Worm (Caenorhabditis elegans) whole organism, L4/young adult: ENCODE data around the gene F07C6.6.

ENCODE experiments used
- W03F9.2 ChIP-seq: fragments of 150-350 bp; optimal IDR thresholded peaks from 2 replicates; lab custom pipeline; 2014; ENCODE audit warnings: missing biosample characterization, missing genetic modification characterization
- dao-5 ChIP-seq: sonication (generic microtip); optimal IDR thresholded peaks from 2 replicates; lab custom pipeline; 2016; ENCODE audit warnings: missing genotype, missing genetic modification characterization, moderate library complexity, missing compliant biosample characterization
- him-1 ChIP-seq: sonication (generic microtip); optimal IDR thresholded peaks from 2 replicates; lab custom pipeline; 2016; ENCODE audit warnings: missing genotype, missing genetic modification reagents, missing genetic modification characterization, missing compliant biosample characterization

DNA sequence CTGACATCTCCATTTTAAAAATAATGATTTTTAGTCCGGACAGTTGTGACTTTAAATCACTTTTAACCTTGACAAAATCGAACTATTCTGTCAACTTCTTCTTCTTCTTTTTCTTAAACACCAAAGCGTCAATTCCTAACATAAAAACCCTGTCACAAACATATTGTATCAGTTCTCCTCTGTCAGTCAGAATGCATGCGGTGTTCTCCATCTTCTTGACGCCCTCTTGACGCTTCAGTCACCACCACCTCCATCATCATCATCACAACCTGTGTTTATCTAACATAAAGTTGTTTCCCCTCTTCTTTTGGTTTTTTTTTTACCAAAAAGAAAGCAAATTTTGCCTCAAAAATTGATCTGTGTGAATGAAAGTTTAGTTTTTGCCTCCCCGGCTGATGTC lies 42.8 kb downstream of the F07C6.6 start:
- TF ChIP-seq him-1 (tag; lab: Kevin White, UChicago) (no peak), dao-5 (tag; lab: Kevin White, UChicago) (no peak), W03F9.2 (no peak)
